Fruit fly (Drosophila melanogaster) whole organism, embryonic: ENCODE measurements around the gene Clc.

Experiments used
- CG1832 ChIP-seq: fragments of 200-800 bp; sonication (Bioruptor generic); optimal IDR thresholded peaks from 2 replicates; lab custom pipeline; 2017; ENCODE audit warnings: missing biosample characterization, mild to moderate bottlenecking, missing genetic modification characterization, inconsistent platforms
- Ssrp ChIP-seq: fragments of 200-800 bp; sonication (Bioruptor generic); optimal IDR thresholded peaks from 2 replicates; lab custom pipeline; 2018; ENCODE audit warnings: missing biosample characterization, mild to moderate bottlenecking, missing genetic modification characterization, moderate library complexity
- ttk ChIP-seq: fragments of 200-800 bp; sonication (Bioruptor generic); IDR thresholded peaks from 2 replicates; pipeline ENCODE4 v2.1.2; 2022; ENCODE audit warnings: missing biosample characterization, missing genetic modification characterization

DNA sequence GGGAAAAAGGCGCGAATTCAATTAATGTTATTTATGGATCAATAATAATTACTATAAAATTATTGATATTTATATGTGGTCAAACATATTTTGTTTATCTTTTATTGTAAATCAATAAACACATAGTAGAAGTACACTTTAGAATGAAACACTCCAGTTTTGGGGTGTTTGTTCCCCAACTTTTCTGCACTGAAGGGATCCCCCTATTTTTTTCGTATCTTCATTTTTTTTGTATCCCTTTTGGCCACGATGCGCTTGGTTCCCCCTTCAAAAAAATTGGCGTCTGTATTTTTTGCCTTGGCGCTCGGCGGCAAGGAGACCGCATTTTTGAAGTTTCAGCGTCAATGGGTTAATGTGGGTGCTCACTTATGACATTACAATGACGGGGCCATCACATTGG is at the start of gene Clc:
- no peak for TF ChIP-seq Ssrp (tag; lab: Kevin White, UChicago)
- no peak for TF ChIP-seq CG1832 (GFP tag; lab: Kevin White, UChicago)
- no peak for TF ChIP-seq ttk (GFP tag; lab: Robert Waterston, UW)
